Fruit fly (Drosophila melanogaster): ENCODE measurements around the gene snu.
A peak's percentile ranks its signal among the peaks of the same experiment; 100 is the strongest.

DNA sequence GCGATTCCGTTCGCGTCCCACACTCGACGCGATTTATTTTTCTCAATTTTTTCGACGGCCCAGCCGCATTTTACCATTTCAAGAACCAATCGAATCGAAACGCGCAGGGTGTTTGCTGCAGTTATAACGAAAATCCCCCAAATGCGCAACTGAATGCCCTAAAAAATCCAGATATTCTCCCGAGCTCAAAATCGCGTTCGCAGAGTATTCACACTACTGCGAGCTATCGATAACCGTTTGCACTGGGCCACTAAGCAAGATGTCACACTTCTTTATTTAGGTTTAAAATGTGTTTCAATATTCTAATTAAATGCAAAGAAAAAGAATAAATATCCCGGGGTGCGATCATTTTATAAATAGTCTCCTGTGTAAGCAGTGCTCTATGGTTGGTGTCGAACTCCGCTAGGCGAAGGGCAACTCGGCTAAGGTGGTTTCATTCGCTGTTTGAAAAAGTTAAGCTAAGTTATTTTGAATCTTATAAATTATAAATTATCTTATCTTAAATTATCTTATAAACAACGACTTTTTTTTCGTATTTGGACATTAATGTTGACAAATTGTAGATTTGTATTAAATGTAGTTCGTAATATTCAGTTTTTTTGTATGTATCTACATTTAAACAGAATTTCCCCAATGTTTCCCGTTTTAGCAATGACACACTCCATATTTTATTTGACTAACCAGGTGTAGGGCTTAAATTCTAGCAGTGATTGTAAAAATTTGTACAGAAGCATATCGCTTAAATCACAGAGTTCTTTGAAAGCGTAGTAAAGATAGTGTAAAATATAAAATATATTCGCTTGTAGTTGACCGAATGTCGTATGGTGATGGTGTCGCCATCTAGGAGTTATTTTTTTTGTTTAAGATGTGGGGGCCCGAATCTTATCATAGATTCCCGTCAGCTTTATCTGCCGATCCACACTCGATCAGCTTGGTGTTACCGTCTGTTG lies 39.6 kb upstream of the snu start, which contains the start of gene CG10011:
- TF ChIP-seq CG8478 (optimal IDR thresholded peaks at IDR 0.05) (no peak), CTCF (optimal IDR thresholded peaks at IDR 0.05) (peak; percentile 88 to 90)

Measured in S2 (cell line).